Worm (Caenorhabditis elegans): Measurements from ENCODE around the gene T08A11.1.

T08A11.1 gene

ce11 chrIII:4223668-4224127 lies 39.2 kb downstream of the T08A11.1 start:
- TF ChIP-seq pha-4 (tag; optimal IDR thresholded peaks at IDR 0.05) (no peak), dmd-4 (tag; optimal IDR thresholded peaks at IDR 0.05; ENCODE audit: borderline replicate concordance) (no peak), T23F11.4 (GFP tag; optimal IDR thresholded peaks at IDR 0.05) (no peak), ceh-2 (tag; optimal IDR thresholded peaks at IDR 0.05) (peak; percentile 31), sdc-2 (tag; optimal IDR thresholded peaks at IDR 0.05) (peak; percentile 32), unc-3 (GFP tag; conservative IDR thresholded peaks at IDR 0.05) (no peak), unc-3 (tag; optimal IDR thresholded peaks at IDR 0.05) (peak; percentile 57), npax-4 (tag; optimal IDR thresholded peaks at IDR 0.05) (no peak), che-1 (tag; optimal IDR thresholded peaks at IDR 0.05) (no peak), nfya-1 (tag; optimal IDR thresholded peaks at IDR 0.05) (peak; percentile 88), ceh-22 (tag; optimal IDR thresholded peaks at IDR 0.05) (no peak), hlh-15 (tag; optimal IDR thresholded peaks at IDR 0.05) (no peak), ceh-19 (GFP tag; optimal IDR thresholded peaks at IDR 0.05) (peak; percentile 35), fax-1 (tag; optimal IDR thresholded peaks at IDR 0.05) (no peak), ceh-14 (tag; optimal IDR thresholded peaks at IDR 0.05) (peak; percentile 85), dve-1 (tag; optimal IDR thresholded peaks at IDR 0.05) (peak; percentile 29), elt-2 (tag; optimal IDR thresholded peaks at IDR 0.05) (peak; percentile 60), ama-1 (optimal IDR thresholded peaks at IDR 0.05) (no peak), ceh-31 (tag; optimal IDR thresholded peaks at IDR 0.05) (peak; percentile 87), fkh-6 (tag; optimal IDR thresholded peaks at IDR 0.05) (peak; percentile 43), F13H6.1 (tag; optimal IDR thresholded peaks at IDR 0.05) (peak; percentile 33), odd-2 (tag; optimal IDR thresholded peaks at IDR 0.05) (no peak), ets-4 (tag; optimal IDR thresholded peaks at IDR 0.05) (peak; percentile 57), tbx-2 (tag; optimal IDR thresholded peaks at IDR 0.05) (peak; percentile 78), syd-9 (tag; optimal IDR thresholded peaks at IDR 0.05) (peak; percentile 38), ceh-30 (tag; optimal IDR thresholded peaks at IDR 0.05) (no peak), elt-4 (tag; optimal IDR thresholded peaks at IDR 0.05) (no peak), K02D7.2 (tag; optimal IDR thresholded peaks at IDR 0.05) (no peak), ttx-3 (tag; optimal IDR thresholded peaks at IDR 0.05) (no peak), mec-3 (tag; optimal IDR thresholded peaks at IDR 0.05; ENCODE audit: borderline replicate concordance) (no peak), sox-2 (GFP tag; IDR thresholded peaks at IDR 0.05) (no peak), lin-11 (tag; optimal IDR thresholded peaks at IDR 0.05) (no peak), ceh-48 (tag; optimal IDR thresholded peaks at IDR 0.05) (peak; percentile 25), ceh-9 (tag; optimal IDR thresholded peaks at IDR 0.05) (no peak), Y22D7AL.16 (tag; optimal IDR thresholded peaks at IDR 0.05) (no peak), K09A11.1 (tag; optimal IDR thresholded peaks at IDR 0.05; ENCODE audit: insufficient read depth) (peak; percentile 42), nhr-11 (tag; optimal IDR thresholded peaks at IDR 0.05) (no peak), eyg-1 (tag; optimal IDR thresholded peaks at IDR 0.05) (no peak), rnt-1 (tag; optimal IDR thresholded peaks at IDR 0.05) (peak; percentile 66), pqm-1 (tag; optimal IDR thresholded peaks at IDR 0.05) (peak; percentile 55), pag-3 (tag; optimal IDR thresholded peaks at IDR 0.05; ENCODE audit: borderline replicate concordance) (peak; percentile 21), pat-9 (tag; optimal IDR thresholded peaks at IDR 0.05) (peak; percentile 14), ceh-6 (GFP tag; optimal IDR thresholded peaks at IDR 0.05) (no peak), sox-4 (tag; optimal IDR thresholded peaks at IDR 0.05) (no peak), pha-2 (tag; optimal IDR thresholded peaks at IDR 0.05) (no peak), C38D4.7 (GFP tag; optimal IDR thresholded peaks at IDR 0.05) (no peak), hlh-8 (tag; optimal IDR thresholded peaks at IDR 0.05) (peak; percentile 36), lim-6 (tag; optimal IDR thresholded peaks at IDR 0.05) (peak; percentile 8), fkh-10 (GFP tag; optimal IDR thresholded peaks at IDR 0.05) (no peak), unc-42 (tag; optimal IDR thresholded peaks at IDR 0.05) (peak; percentile 84), zip-5 (tag; optimal IDR thresholded peaks at IDR 0.05) (no peak), hlh-30 (tag; optimal IDR thresholded peaks at IDR 0.05; ENCODE audit: insufficient read depth) (peak; percentile 62), hlh-13 (GFP tag; optimal IDR thresholded peaks at IDR 0.05) (no peak)

Measured in whole organism, late embryonic.